Worm (Caenorhabditis elegans) whole organism, L4 larva: ENCODE results near the gene srx-76.
A peak's percentile ranks its signal among the peaks of the same experiment; 100 is the strongest.

Experiments
- D1046.2 ChIP-seq: fragments of 200-800 bp; sonication (Bioruptor generic); IDR thresholded peaks from 2 replicates; pipeline ENCODE4 v1.3.6; 2022; ENCODE audit warnings: missing genetic modification characterization, missing compliant biosample characterization
- F44E2.7 ChIP-seq: fragments of 200-800 bp; sonication (Bioruptor generic); IDR thresholded peaks from 2 replicates; pipeline ENCODE4 v2.1.2; 2022; ENCODE audit warnings: missing genetic modification characterization, missing compliant biosample characterization
- F49E8.2 ChIP-seq: sonication (generic microtip); optimal IDR thresholded peaks from 2 replicates; lab custom pipeline; 2016; ENCODE audit warnings: missing compliant biosample characterization, mild to moderate bottlenecking, missing genetic modification characterization, borderline replicate concordance
- R02D3.7 ChIP-seq: fragments of 150-350 bp; sonication (generic microtip); optimal IDR thresholded peaks from 3 replicates; lab custom pipeline; 2014; ENCODE audit warnings: missing biosample characterization, missing genetic modification characterization
- T26A8.4 ChIP-seq: fragments of 200-800 bp; sonication (Bioruptor generic); IDR thresholded peaks from 2 replicates; pipeline ENCODE4 v1.3.6; 2022; ENCODE audit warnings: missing genetic modification characterization, missing compliant biosample characterization
- ZK337.2 ChIP-seq: fragments of 200-800 bp; sonication (Bioruptor generic); IDR thresholded peaks from 2 replicates; pipeline ENCODE4 v1.3.6; 2022; ENCODE audit warnings: missing genetic modification reagents, missing genetic modification characterization, missing compliant biosample characterization
- ZK546.5 ChIP-seq, 2 experiments: sonication (generic microtip); optimal IDR thresholded peaks; 2 replicates each; lab custom pipeline; 2017; ENCODE audit warnings: missing biosample characterization in 2 of 2, missing genetic modification characterization in 2 of 2
- aly-2 ChIP-seq: sonication (generic microtip); optimal IDR thresholded peaks from 2 replicates; lab custom pipeline; 2018; ENCODE audit warnings: missing biosample characterization, missing genetic modification characterization
- ama-1 ChIP-seq: fragments of 150-350 bp; optimal IDR thresholded peaks from 2 replicates; lab custom pipeline; 2014; ENCODE audit warnings: inconsistent platforms, mixed read lengths
- ceh-20 ChIP-seq: fragments of 200-800 bp; sonication (Bioruptor generic); IDR thresholded peaks from 2 replicates; pipeline ENCODE4 v1.3.6; 2022; ENCODE audit warnings: missing genetic modification reagents, missing genetic modification characterization, missing compliant biosample characterization
- ceh-82 ChIP-seq: sonication (generic microtip); optimal IDR thresholded peaks from 2 replicates; lab custom pipeline; 2017; ENCODE audit warnings: missing biosample characterization, missing genetic modification characterization
- ctbp-1 ChIP-seq: fragments of 200-800 bp; sonication (Bioruptor generic); IDR thresholded peaks from 2 replicates; pipeline ENCODE4 v1.3.6; 2022; ENCODE audit warnings: missing genetic modification reagents, missing genetic modification characterization, missing compliant biosample characterization
- daf-19 ChIP-seq: fragments of 200-800 bp; sonication (Bioruptor generic); conservative IDR thresholded peaks from 2 replicates; pipeline ENCODE4 v1.3.6; 2022; ENCODE audit warnings: missing genetic modification characterization, missing compliant biosample characterization
- daf-8 ChIP-seq: fragments of 200-800 bp; sonication (Bioruptor generic); IDR thresholded peaks from 2 replicates; pipeline ENCODE4 v1.3.6; 2022; ENCODE audit warnings: missing genetic modification characterization, missing compliant biosample characterization
- dmd-9 ChIP-seq: fragments of 200-800 bp; sonication (Bioruptor generic); IDR thresholded peaks from 2 replicates; pipeline ENCODE4 v1.3.6; 2022; ENCODE audit warnings: missing genetic modification reagents, missing genetic modification characterization, missing compliant biosample characterization
- dpl-1 ChIP-seq: fragments of 150-350 bp; optimal IDR thresholded peaks from 2 replicates; lab custom pipeline; 2014; ENCODE audit warnings: missing biosample characterization, missing genetic modification reagents, missing genetic modification characterization
- dve-1 ChIP-seq: sonication (generic microtip); optimal IDR thresholded peaks from 2 replicates; lab custom pipeline; 2017; ENCODE audit warnings: antibody characterized with exemption, mild to moderate bottlenecking, missing genetic modification characterization, missing compliant biosample characterization; ENCODE audit not compliant: insufficient read depth
- fkh-10 ChIP-seq: fragments of 150-350 bp; optimal IDR thresholded peaks from 2 replicates; lab custom pipeline; 2014; ENCODE audit warnings: missing biosample characterization, missing genetic modification reagents, missing genetic modification characterization
- hif-1 ChIP-seq, 2 experiments: sonication (generic microtip); optimal IDR thresholded peaks; 2 replicates each; lab custom pipeline; 2016 to 2017; ENCODE audit warnings: missing compliant biosample characterization in 2 of 2, missing genetic modification characterization in 2 of 2, missing genetic modification reagents in 2 of 2, missing genotype in 2 of 2, mild to moderate bottlenecking in 1 of 2
- hlh-30 ChIP-seq: sonication (generic microtip); optimal IDR thresholded peaks from 2 replicates; lab custom pipeline; 2017; ENCODE audit warnings: antibody characterized with exemption, mild to moderate bottlenecking, missing genetic modification characterization, missing compliant biosample characterization; ENCODE audit not compliant: insufficient read depth
- hmg-1.1 ChIP-seq: fragments of 200-800 bp; sonication (Bioruptor generic); IDR thresholded peaks from 2 replicates; pipeline ENCODE4 v1.3.6; 2022; ENCODE audit warnings: missing genetic modification reagents, missing genetic modification characterization, missing compliant biosample characterization
- jun-1 ChIP-seq: fragments of 150-350 bp; optimal IDR thresholded peaks from 2 replicates; lab custom pipeline; 2014; ENCODE audit warnings: missing biosample characterization, missing genetic modification reagents, missing genetic modification characterization
- lim-7 ChIP-seq: fragments of 200-800 bp; sonication (Bioruptor generic); IDR thresholded peaks from 2 replicates; pipeline ENCODE4 v1.3.6; 2022; ENCODE audit warnings: missing genetic modification characterization, missing compliant biosample characterization
- lin-15B ChIP-seq: fragments of 150-350 bp; sonication (generic microtip); optimal IDR thresholded peaks from 3 replicates; lab custom pipeline; 2014; ENCODE audit warnings: missing biosample characterization, missing genetic modification characterization
- lin-38 ChIP-seq: fragments of 200-800 bp; sonication (Bioruptor generic); IDR thresholded peaks from 2 replicates; pipeline ENCODE4 v1.3.6; 2022; ENCODE audit warnings: missing genetic modification reagents, missing genetic modification characterization, missing compliant biosample characterization
- lir-3 ChIP-seq: sonication (generic microtip); optimal IDR thresholded peaks from 2 replicates; lab custom pipeline; 2016; ENCODE audit warnings: mild to moderate bottlenecking, missing genetic modification characterization, missing compliant biosample characterization
- madf-9 ChIP-seq: fragments of 200-800 bp; sonication (Bioruptor generic); conservative IDR thresholded peaks from 2 replicates; pipeline ENCODE4 v1.3.6; 2022; ENCODE audit warnings: missing genetic modification reagents, missing genetic modification characterization, missing compliant biosample characterization
- mep-1 ChIP-seq: fragments of 150-350 bp; sonication (generic microtip); optimal IDR thresholded peaks from 3 replicates; lab custom pipeline; 2014; ENCODE audit warnings: missing biosample characterization, missing genetic modification characterization
- mes-2 ChIP-seq: sonication (generic microtip); optimal IDR thresholded peaks from 2 replicates; lab custom pipeline; 2016; ENCODE audit warnings: missing genotype, mild to moderate bottlenecking, missing genetic modification characterization, missing compliant biosample characterization; ENCODE audit not compliant: poor library complexity, severe bottlenecking
- mxl-2 ChIP-seq: fragments of 200-800 bp; sonication (Bioruptor generic); conservative IDR thresholded peaks from 2 replicates; pipeline ENCODE4 v1.3.6; 2022; ENCODE audit warnings: missing genetic modification reagents, missing genetic modification characterization, missing compliant biosample characterization
- nhr-10 ChIP-seq: fragments of 150-350 bp; optimal IDR thresholded peaks from 2 replicates; lab custom pipeline; 2014; ENCODE audit warnings: missing biosample characterization, missing genetic modification characterization
- nhr-28 ChIP-seq: fragments of 150-350 bp; optimal IDR thresholded peaks from 2 replicates; lab custom pipeline; 2014; ENCODE audit warnings: missing biosample characterization, missing genetic modification characterization
- pha-4 ChIP-seq, 2 experiments: fragments of 150-350 bp in 1 of 2; fragments of 200-800 bp in 1 of 2; sonication (Bioruptor generic) in 1 of 2; IDR thresholded peaks in 1 of 2; optimal IDR thresholded peaks in 1 of 2; 2 replicates each; pipeline versions ENCODE4 v1.3.6 to Lab custom; 2014 to 2022; ENCODE audit warnings: missing genetic modification characterization in 2 of 2, missing genetic modification reagents in 2 of 2, missing biosample characterization in 1 of 2, missing compliant biosample characterization in 1 of 2
- rbr-2 ChIP-seq: sonication (generic microtip); optimal IDR thresholded peaks from 2 replicates; lab custom pipeline; 2016; ENCODE audit warnings: missing genotype, missing genetic modification characterization, missing compliant biosample characterization
- set-16 ChIP-seq: fragments of 200-800 bp; sonication (Bioruptor generic); IDR thresholded peaks from 2 replicates; pipeline ENCODE4 v1.3.6; 2022; ENCODE audit warnings: missing genetic modification reagents, missing genetic modification characterization, missing compliant biosample characterization
- skn-1 ChIP-seq: fragments of 150-350 bp; optimal IDR thresholded peaks from 2 replicates; lab custom pipeline; 2014; ENCODE audit warnings: missing biosample characterization, missing genetic modification characterization
- snpc-1.2 ChIP-seq: fragments of 200-800 bp; sonication (Bioruptor generic); IDR thresholded peaks from 2 replicates; pipeline ENCODE4 v1.3.6; 2022; ENCODE audit warnings: missing genetic modification reagents, missing genetic modification characterization, missing compliant biosample characterization
- spr-1 ChIP-seq: sonication (generic microtip); optimal IDR thresholded peaks from 2 replicates; lab custom pipeline; 2016; ENCODE audit warnings: mild to moderate bottlenecking, missing genetic modification characterization, missing compliant biosample characterization
- unc-130 ChIP-seq: sonication (generic microtip); optimal IDR thresholded peaks from 2 replicates; lab custom pipeline; 2016; ENCODE audit warnings: missing genetic modification reagents, missing genetic modification characterization, missing compliant biosample characterization
- unc-62 ChIP-seq, 3 experiments: fragments of 150-350 bp in 1 of 3; sonication (generic microtip); optimal IDR thresholded peaks in 2 of 3; peaks in 1 of 3; 1 replicate in 1 of 3; 2 replicates in 2 of 3; lab custom pipeline; 2014 to 2017; ENCODE audit warnings: missing biosample characterization in 3 of 3, missing genetic modification characterization in 3 of 3, missing genetic modification reagents in 3 of 3, missing genotype in 1 of 3
- vab-7 ChIP-seq: fragments of 200-800 bp; sonication (Bioruptor generic); IDR thresholded peaks from 2 replicates; pipeline ENCODE4 v1.3.6; 2022; ENCODE audit warnings: missing genetic modification reagents, missing genetic modification characterization, missing compliant biosample characterization
- zag-1 ChIP-seq: fragments of 150-350 bp; optimal IDR thresholded peaks from 2 replicates; lab custom pipeline; 2014; ENCODE audit warnings: missing biosample characterization, missing genetic modification characterization
- zip-2 ChIP-seq: fragments of 150-350 bp; optimal IDR thresholded peaks from 2 replicates; lab custom pipeline; 2014; ENCODE audit warnings: missing biosample characterization, missing genetic modification characterization

The srx-76 gene

DNA sequence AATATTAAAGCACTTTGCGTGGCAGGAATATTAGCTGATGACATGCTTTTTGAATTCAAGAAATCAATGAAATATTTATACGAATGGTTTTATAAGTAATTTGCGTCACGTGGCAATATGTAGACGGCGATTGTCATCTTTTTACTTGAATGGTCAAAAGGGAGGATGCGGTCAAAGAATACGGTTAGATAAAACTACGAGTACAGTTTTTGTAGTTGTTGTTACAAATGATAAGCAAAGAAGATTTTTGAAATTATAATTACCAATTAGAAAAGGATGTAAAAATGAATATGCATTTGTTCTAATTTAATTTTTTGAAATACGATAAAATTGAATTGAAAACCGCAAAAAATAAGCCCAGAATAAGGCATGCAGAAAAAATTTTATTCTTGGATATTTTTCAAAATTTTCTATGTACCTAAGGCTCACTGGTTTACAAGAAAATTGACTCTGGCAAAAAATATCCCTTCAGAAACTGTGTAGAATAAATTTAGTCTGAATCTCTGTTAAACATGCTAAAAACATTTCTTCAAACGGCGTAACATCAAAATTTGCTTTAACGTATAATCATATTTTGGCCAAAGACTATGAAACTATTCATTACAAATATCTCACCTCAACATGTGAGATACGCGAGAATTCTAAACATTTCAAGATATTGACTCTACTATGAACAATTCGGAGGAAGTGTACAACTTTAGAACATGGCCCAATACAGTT is at the start of gene srx-76, which contains the start of gene sodh-2:
srx-76 (plus strand) TSS at position 670 of the 720 bp plus-strand sequence.
sodh-2 (minus strand) TSS at position 101 of the 720 bp plus-strand sequence.
- TF ChIP-seq aly-2 (tag; lab: Kevin White, UChicago) (no peak), spr-1 (no peak), nhr-28 (tag; lab: Kevin White, UChicago) (peak; percentile 20), unc-130 (GFP tag; lab: Kevin White, UChicago) (no peak), unc-62 (GFP tag; optimal IDR thresholded peaks at IDR 0.05 in 1 of 2; lab: Kevin White, UChicago) (peak in 1 of 2 experiments; percentile 85), unc-62 (tag; optimal IDR thresholded peaks at IDR 0.05; lab: Kevin White, UChicago) (no peak), mxl-2 (GFP tag; lab: Robert Waterston, UW) (no peak), set-16 (GFP tag; lab: Robert Waterston, UW) (no peak), dve-1 (peak; percentile 39), madf-9 (GFP tag; lab: Robert Waterston, UW) (no peak), jun-1 (tag; lab: Kevin White, UChicago) (no peak), lir-3 (tag; lab: Kevin White, UChicago) (no peak), D1046.2 (GFP tag; lab: Robert Waterston, UW) (no peak)

DNA sequence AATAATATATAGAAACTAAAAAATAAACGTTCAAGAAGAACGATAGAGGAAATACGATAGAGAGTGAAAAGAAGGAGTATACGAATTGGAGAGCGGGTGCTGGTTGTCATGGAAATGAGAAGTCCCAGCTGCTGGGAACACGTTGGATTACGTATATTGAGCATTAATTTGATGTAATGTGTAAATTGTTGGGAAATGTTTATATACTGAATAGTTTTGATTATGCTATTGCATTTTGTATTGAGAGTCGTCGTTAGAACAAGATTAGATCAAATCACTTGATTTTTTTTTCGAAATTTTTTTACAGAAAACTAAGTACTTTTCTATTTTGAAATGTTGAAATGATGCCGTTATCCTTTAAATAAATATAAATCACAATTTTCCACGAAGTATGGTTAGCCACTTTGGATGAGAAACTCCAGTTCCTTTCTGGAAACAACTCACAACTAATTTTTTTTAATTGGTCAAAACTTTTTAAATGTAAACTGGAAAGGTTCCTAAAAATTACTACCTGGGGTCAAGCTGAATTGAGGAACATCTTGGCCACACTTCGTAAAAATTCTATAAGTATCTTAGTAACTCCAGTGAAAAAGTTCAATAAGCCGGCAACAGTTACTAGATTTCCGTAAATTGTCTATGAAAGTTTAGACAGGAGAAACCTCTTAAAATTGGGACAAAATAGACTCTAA is 47.8 kb upstream of the srx-76 start, which contains the start of gene nphp-4:
nphp-4 (minus strand) TSS at position 51 of the 689 bp plus-strand sequence.
- TF ChIP-seq pha-4 (GFP tag; IDR thresholded peaks at IDR 0.05; lab: Robert Waterston, UW) = no peak
- TF ChIP-seq pha-4 (tag; optimal IDR thresholded peaks at IDR 0.05; lab: Kevin White, UChicago) = no peak
- peak in 1 of 2 experiments; percentile 75 for TF ChIP-seq unc-62 (GFP tag; optimal IDR thresholded peaks at IDR 0.05 in 1 of 2; lab: Kevin White, UChicago)
- TF ChIP-seq unc-62 (tag; optimal IDR thresholded peaks at IDR 0.05; lab: Kevin White, UChicago) = no peak

- no peak for TF ChIP-seq F44E2.7
- no peak for TF ChIP-seq ceh-82 (tag; lab: Kevin White, UChicago)
- TF ChIP-seq lin-38 (GFP tag; lab: Robert Waterston, UW) = no peak
- TF ChIP-seq dmd-9 (GFP tag; lab: Robert Waterston, UW) = no peak
- TF ChIP-seq lim-7 (GFP tag; lab: Robert Waterston, UW) = no peak
- TF ChIP-seq lin-15B (tag; lab: Kevin White, UChicago) = no peak
- TF ChIP-seq hlh-30 (tag; lab: Kevin White, UChicago) = peak; percentile 23
- TF ChIP-seq dpl-1 (GFP tag; lab: Kevin White, UChicago) = no peak
- TF ChIP-seq daf-8 = no peak
- peak; percentile 61 for TF ChIP-seq hmg-1.1 (GFP tag; lab: Robert Waterston, UW)
- TF ChIP-seq hif-1 (tag; optimal IDR thresholded peaks at IDR 0.05; lab: Kevin White, UChicago) = no peak
- no peak for TF ChIP-seq vab-7 (GFP tag; lab: Robert Waterston, UW)
- no peak for TF ChIP-seq ama-1
- no peak for TF ChIP-seq nhr-10 (tag; lab: Kevin White, UChicago)
- no peak for TF ChIP-seq ceh-20 (GFP tag; lab: Robert Waterston, UW)
- TF ChIP-seq daf-19 = no peak
- TF ChIP-seq set-16 (GFP tag; lab: Robert Waterston, UW) = peak; percentile 58
- TF ChIP-seq R02D3.7 (tag; lab: Kevin White, UChicago) = no peak
- no peak for TF ChIP-seq zip-2
- TF ChIP-seq mes-2 (tag; lab: Kevin White, UChicago) = peak; percentile 34
- no peak for TF ChIP-seq jun-1 (tag; lab: Kevin White, UChicago)
- peak; percentile 52 for TF ChIP-seq mep-1 (tag; lab: Kevin White, UChicago)
- no peak for TF ChIP-seq ZK546.5 (tag; optimal IDR thresholded peaks at IDR 0.05; lab: Kevin White, UChicago)
- TF ChIP-seq fkh-10 = no peak
- TF ChIP-seq zag-1 (tag; lab: Kevin White, UChicago) = no peak
- TF ChIP-seq ZK337.2 (GFP tag; lab: Robert Waterston, UW) = no peak
- peak; percentile 23 for TF ChIP-seq rbr-2 (tag; lab: Kevin White, UChicago)
- no peak for TF ChIP-seq skn-1 (tag; lab: Kevin White, UChicago)
- no peak for TF ChIP-seq snpc-1.2 (GFP tag; lab: Robert Waterston, UW)
- TF ChIP-seq unc-62 (GFP tag; optimal IDR thresholded peaks at IDR 0.05 in 1 of 2; lab: Kevin White, UChicago) = peak in 1 of 2 experiments; percentile 89
- no peak for TF ChIP-seq unc-62 (tag; optimal IDR thresholded peaks at IDR 0.05; lab: Kevin White, UChicago)
- TF ChIP-seq ctbp-1 (GFP tag; lab: Robert Waterston, UW) = peak; percentile 55; the same call in 1 of the 2 replicates
- TF ChIP-seq T26A8.4 (GFP tag; lab: Robert Waterston, UW) = 0 out of 2 replicates have a peak, but pooled peaks have one; percentile 30
- no peak for TF ChIP-seq F49E8.2
These were observed 46.8 kb upstream of the srx-76 start for ce11 chrV:11844828-11845227.
